Worm (Caenorhabditis elegans): Measurements from ENCODE around the gene Y43B11AR.3.

- TF ChIP-seq xnd-1 (tag; optimal IDR thresholded peaks at IDR 0.05), result peak; percentile 50
- TF ChIP-seq lin-26 (GFP tag; IDR thresholded peaks at IDR 0.05), result peak; percentile 89
- TF ChIP-seq ama-1 (optimal IDR thresholded peaks at IDR 0.05), result no peak
- TF ChIP-seq ama-1 (GFP tag; optimal IDR thresholded peaks at IDR 0.05), result peak in 1 of 2 experiments; percentile 90
These were observed at the start of gene Y43B11AR.3 for ce11 chrIV:7083382-7083784.
